Worm (Caenorhabditis elegans) whole organism, L4/young adult: ENCODE data around the gene pxn-1.

Experiments used
- W03F9.2 ChIP-seq: fragments of 150-350 bp; optimal IDR thresholded peaks from 2 replicates; lab custom pipeline; 2014; ENCODE audit warnings: missing biosample characterization, missing genetic modification characterization
- dao-5 ChIP-seq: sonication (generic microtip); optimal IDR thresholded peaks from 2 replicates; lab custom pipeline; 2016; ENCODE audit warnings: missing genotype, missing genetic modification characterization, moderate library complexity, missing compliant biosample characterization
- him-1 ChIP-seq: sonication (generic microtip); optimal IDR thresholded peaks from 2 replicates; lab custom pipeline; 2016; ENCODE audit warnings: missing genotype, missing genetic modification reagents, missing genetic modification characterization, missing compliant biosample characterization

DNA sequence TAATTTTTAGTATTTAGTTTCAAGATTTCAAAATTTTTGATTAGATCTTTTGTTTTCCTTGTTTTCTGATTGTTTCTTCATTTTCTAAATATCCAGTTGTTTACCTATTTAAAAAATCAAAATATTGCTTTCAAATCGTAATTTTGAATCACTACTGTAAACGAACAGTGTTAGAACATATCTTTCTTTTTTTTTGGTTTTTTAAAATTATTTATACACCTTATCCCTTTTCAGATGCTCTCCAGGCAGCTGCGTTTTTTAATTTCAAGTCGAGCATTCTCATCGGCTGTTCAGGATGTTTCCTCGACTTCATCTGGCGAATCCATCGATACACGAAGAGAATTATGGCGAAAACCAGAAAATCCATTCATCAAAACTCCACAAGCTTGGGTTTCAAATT lies 27.7 kb upstream of the pxn-1 start, which contains the start of gene mrpl-4:
- TF ChIP-seq him-1 (no peak), dao-5 (tag; lab: Kevin White, UChicago) (no peak), W03F9.2 (no peak)
